Worm (Caenorhabditis elegans) whole organism, young adult: ENCODE measurements around the gene tbc-17.

Experiments
- B0019.2 ChIP-seq: fragments of 200-800 bp; sonication (Bioruptor generic); conservative IDR thresholded peaks from 2 replicates; pipeline ENCODE4 v1.3.6; 2022; ENCODE audit warnings: missing genetic modification reagents, missing genetic modification characterization, missing compliant biosample characterization
- C17E4.6 ChIP-seq: fragments of 200-800 bp; sonication (Bioruptor generic); IDR thresholded peaks from 2 replicates; pipeline ENCODE4 v1.3.6; 2022; ENCODE audit warnings: missing genetic modification reagents, missing genetic modification characterization, missing compliant biosample characterization
- D2030.7 ChIP-seq: fragments of 200-800 bp; sonication (Bioruptor generic); IDR thresholded peaks from 2 replicates; pipeline ENCODE4 v1.3.6; 2022; ENCODE audit warnings: missing genetic modification reagents, missing genetic modification characterization, missing compliant biosample characterization
- F33H1.4 ChIP-seq: fragments of 200-800 bp; sonication (Bioruptor generic); IDR thresholded peaks from 2 replicates; pipeline ENCODE4 v1.3.6; 2022; ENCODE audit warnings: missing genetic modification reagents, missing genetic modification characterization, missing compliant biosample characterization
- F37B4.10 ChIP-seq: fragments of 200-800 bp; sonication (Bioruptor generic); IDR thresholded peaks from 2 replicates; pipeline ENCODE4 v1.3.6; 2022; ENCODE audit warnings: missing genetic modification characterization, missing compliant biosample characterization
- F49E8.2 ChIP-seq: sonication (generic microtip); optimal IDR thresholded peaks from 3 replicates; lab custom pipeline; 2017; ENCODE audit warnings: missing genetic modification characterization, mild to moderate bottlenecking, missing compliant biosample characterization, antibody characterized with exemption, moderate library complexity; ENCODE audit not compliant: insufficient read depth
- K12H6.12 ChIP-seq: fragments of 200-800 bp; sonication (Bioruptor generic); optimal IDR thresholded peaks from 2 replicates; lab custom pipeline; 2018; ENCODE audit warnings: mild to moderate bottlenecking, missing genetic modification characterization, missing compliant biosample characterization
- T26A5.8 ChIP-seq: sonication (generic microtip); optimal IDR thresholded peaks from 2 replicates; lab custom pipeline; 2016; ENCODE audit warnings: missing genetic modification characterization, missing compliant biosample characterization
- Y53F4B.3 ChIP-seq: fragments of 200-800 bp; sonication (Bioruptor generic); IDR thresholded peaks from 2 replicates; pipeline ENCODE4 v1.3.6; 2022; ENCODE audit warnings: missing genetic modification reagents, missing genetic modification characterization, missing compliant biosample characterization
- Y67H2A.10 ChIP-seq: fragments of 200-800 bp; sonication (Bioruptor generic); conservative IDR thresholded peaks from 2 replicates; pipeline ENCODE4 v1.3.6; 2022; ENCODE audit warnings: missing genetic modification reagents, missing genetic modification characterization, missing compliant biosample characterization
- ZK185.1 ChIP-seq: sonication (generic microtip); optimal IDR thresholded peaks from 2 replicates; lab custom pipeline; 2016; ENCODE audit warnings: mild to moderate bottlenecking, missing genetic modification characterization, missing compliant biosample characterization; ENCODE audit not compliant: poor library complexity, severe bottlenecking
- ama-1 ChIP-seq, 3 experiments: fragments of 150-350 bp in 1 of 3; sonication (generic microtip) in 2 of 3; optimal IDR thresholded peaks; 2 replicates each; lab custom pipeline; 2014 to 2018; ENCODE audit warnings: missing biosample characterization in 2 of 3, missing genetic modification characterization in 2 of 3, missing genetic modification reagents in 2 of 3
- aptf-2 ChIP-seq: fragments of 200-800 bp; sonication (Bioruptor generic); conservative IDR thresholded peaks from 2 replicates; pipeline ENCODE4 v1.3.6; 2022; ENCODE audit warnings: missing genetic modification reagents, missing genetic modification characterization, missing compliant biosample characterization
- attf-6 ChIP-seq: fragments of 200-800 bp; sonication (Bioruptor generic); IDR thresholded peaks from 2 replicates; pipeline ENCODE4 v1.3.6; 2022; ENCODE audit warnings: missing genetic modification reagents, missing genetic modification characterization, missing compliant biosample characterization
- bed-1 ChIP-seq: fragments of 200-800 bp; sonication (Bioruptor generic); IDR thresholded peaks from 2 replicates; pipeline ENCODE4 v1.3.6; 2022; ENCODE audit warnings: missing genetic modification reagents, missing genetic modification characterization, missing compliant biosample characterization
- bed-2 ChIP-seq: fragments of 200-800 bp; sonication (Bioruptor generic); IDR thresholded peaks from 2 replicates; pipeline ENCODE4 v1.3.6; 2022; ENCODE audit warnings: missing genetic modification reagents, missing genetic modification characterization, missing compliant biosample characterization
- ceh-100 ChIP-seq: fragments of 200-800 bp; sonication (Bioruptor generic); IDR thresholded peaks from 2 replicates; pipeline ENCODE4 v1.3.6; 2022; ENCODE audit warnings: missing genetic modification reagents, missing genetic modification characterization, missing compliant biosample characterization
- ceh-27 ChIP-seq: fragments of 200-800 bp; sonication (Bioruptor generic); optimal IDR thresholded peaks from 2 replicates; lab custom pipeline; 2018; ENCODE audit warnings: mild to moderate bottlenecking, missing genetic modification characterization, moderate library complexity, missing compliant biosample characterization
- die-1 ChIP-seq: sonication (generic microtip); optimal IDR thresholded peaks from 2 replicates; lab custom pipeline; 2016; ENCODE audit warnings: missing genotype, mild to moderate bottlenecking, missing genetic modification characterization, missing compliant biosample characterization
- dpl-1 ChIP-seq: fragments of 150-350 bp; optimal IDR thresholded peaks from 2 replicates; lab custom pipeline; 2014; ENCODE audit warnings: missing biosample characterization, missing genetic modification reagents, missing genetic modification characterization
- ekl-4 ChIP-seq: fragments of 200-800 bp; sonication (Bioruptor generic); IDR thresholded peaks from 2 replicates; pipeline ENCODE4 v1.3.6; 2022; ENCODE audit warnings: missing genetic modification reagents, missing genetic modification characterization, missing compliant biosample characterization
- hlh-26 ChIP-seq: fragments of 200-800 bp; sonication (Bioruptor generic); conservative IDR thresholded peaks from 2 replicates; pipeline ENCODE4 v1.3.6; 2022; ENCODE audit warnings: missing genetic modification reagents, missing genetic modification characterization, missing compliant biosample characterization
- hmg-20 ChIP-seq: fragments of 200-800 bp; sonication (Bioruptor generic); IDR thresholded peaks from 2 replicates; pipeline ENCODE4 v1.3.6; 2022; ENCODE audit warnings: missing genetic modification reagents, missing genetic modification characterization, missing compliant biosample characterization
- hrde-1 ChIP-seq: sonication (generic microtip); optimal IDR thresholded peaks from 2 replicates; lab custom pipeline; 2016; ENCODE audit warnings: missing genetic modification characterization, mild to moderate bottlenecking, missing compliant biosample characterization, moderate library complexity, missing genotype, missing genetic modification reagents, borderline replicate concordance
- hsf-1 ChIP-seq: fragments of 200-800 bp; sonication (Bioruptor generic); IDR thresholded peaks from 2 replicates; pipeline ENCODE4 v1.3.6; 2022; ENCODE audit warnings: missing genetic modification reagents, missing genetic modification characterization, missing compliant biosample characterization
- lin-54 ChIP-seq: fragments of 200-800 bp; sonication (Bioruptor generic); optimal IDR thresholded peaks from 2 replicates; lab custom pipeline; 2018; ENCODE audit warnings: mild to moderate bottlenecking, missing genetic modification characterization, missing compliant biosample characterization
- lsl-1 ChIP-seq: fragments of 200-800 bp; sonication (Bioruptor generic); optimal IDR thresholded peaks from 2 replicates; lab custom pipeline; 2018; ENCODE audit warnings: mild to moderate bottlenecking, missing genetic modification characterization, moderate library complexity, missing compliant biosample characterization
- madf-3 ChIP-seq: fragments of 200-800 bp; sonication (Bioruptor generic); IDR thresholded peaks from 2 replicates; pipeline ENCODE4 v1.3.6; 2022; ENCODE audit warnings: missing genetic modification reagents, missing genetic modification characterization, missing compliant biosample characterization
- madf-6 ChIP-seq: fragments of 200-800 bp; sonication (Bioruptor generic); IDR thresholded peaks from 2 replicates; pipeline ENCODE4 v1.3.6; 2022; ENCODE audit warnings: missing genetic modification reagents, missing genetic modification characterization, missing compliant biosample characterization
- mcd-1 ChIP-seq: fragments of 200-800 bp; sonication (Bioruptor generic); IDR thresholded peaks from 2 replicates; pipeline ENCODE4 v1.3.6; 2022; ENCODE audit warnings: missing genetic modification reagents, missing genetic modification characterization, missing compliant biosample characterization
- mxl-1 ChIP-seq: sonication (generic microtip); optimal IDR thresholded peaks from 2 replicates; lab custom pipeline; 2016; ENCODE audit warnings: missing genetic modification characterization, missing compliant biosample characterization
- nfya-1 ChIP-seq: sonication (generic microtip); optimal IDR thresholded peaks from 2 replicates; lab custom pipeline; 2017; ENCODE audit warnings: antibody characterized with exemption, missing compliant biosample characterization, missing genetic modification characterization, borderline replicate concordance; ENCODE audit not compliant: insufficient read depth
- nfya-2 ChIP-seq: fragments of 200-800 bp; sonication (Bioruptor generic); IDR thresholded peaks from 2 replicates; pipeline ENCODE4 v1.3.6; 2022; ENCODE audit warnings: missing genetic modification reagents, missing genetic modification characterization, missing compliant biosample characterization
- nhr-179 ChIP-seq: sonication (generic microtip); optimal IDR thresholded peaks from 2 replicates; lab custom pipeline; 2016; ENCODE audit warnings: mild to moderate bottlenecking, missing genetic modification characterization, missing compliant biosample characterization
- pbrm-1 ChIP-seq: fragments of 200-800 bp; sonication (Bioruptor generic); IDR thresholded peaks from 2 replicates; pipeline ENCODE4 v1.3.6; 2022; ENCODE audit warnings: missing genetic modification reagents, missing genetic modification characterization, missing compliant biosample characterization
- rcor-1 ChIP-seq: fragments of 200-800 bp; sonication (Bioruptor generic); IDR thresholded peaks from 2 replicates; pipeline ENCODE4 v1.3.6; 2022; ENCODE audit warnings: missing genetic modification reagents, missing genetic modification characterization, missing compliant biosample characterization
- rec-8 ChIP-seq, 2 experiments: sonication (generic microtip); optimal IDR thresholded peaks; 2 replicates each; lab custom pipeline; 2016; ENCODE audit warnings: mild to moderate bottlenecking in 2 of 2, missing genetic modification characterization in 2 of 2, missing genetic modification reagents in 2 of 2, missing genotype in 2 of 2, missing biosample characterization in 1 of 2, missing compliant biosample characterization in 1 of 2, moderate library complexity in 1 of 2
- snpc-1.3 ChIP-seq: sonication (generic microtip); optimal IDR thresholded peaks from 2 replicates; lab custom pipeline; 2017; ENCODE audit warnings: missing genetic modification characterization, mild to moderate bottlenecking, missing compliant biosample characterization, antibody characterized with exemption, moderate library complexity, missing genotype, missing genetic modification reagents; ENCODE audit not compliant: insufficient read depth
- snpc-3.4 ChIP-seq: sonication (generic microtip); optimal IDR thresholded peaks from 2 replicates; lab custom pipeline; 2017; ENCODE audit warnings: missing genetic modification characterization, mild to moderate bottlenecking, missing compliant biosample characterization, antibody characterized with exemption, moderate library complexity, missing genotype, missing genetic modification reagents
- snpc-4 ChIP-seq, 5 experiments: fragments of 150-350 bp in 1 of 5; sonication (generic microtip) in 4 of 5; optimal IDR thresholded peaks; 2 replicates each; lab custom pipeline; 2014 to 2018; ENCODE audit warnings: missing genetic modification characterization in 5 of 5, missing biosample characterization in 3 of 5, antibody characterized with exemption in 2 of 5, mild to moderate bottlenecking in 2 of 5, missing compliant biosample characterization in 2 of 5, missing genotype in 2 of 5, moderate library complexity in 2 of 5, missing genetic modification reagents in 1 of 5
- tbp1 ChIP-seq: fragments of 200-800 bp; sonication (Bioruptor generic); optimal IDR thresholded peaks from 2 replicates; lab custom pipeline; 2018; ENCODE audit warnings: mild to moderate bottlenecking, missing genetic modification characterization, missing compliant biosample characterization
- tlf-1 ChIP-seq: fragments of 200-800 bp; sonication (Bioruptor generic); optimal IDR thresholded peaks from 2 replicates; lab custom pipeline; 2018; ENCODE audit warnings: mild to moderate bottlenecking, missing genetic modification characterization, missing compliant biosample characterization
- zfh-2 ChIP-seq: fragments of 200-800 bp; sonication (Bioruptor generic); conservative IDR thresholded peaks from 2 replicates; pipeline ENCODE4 v1.3.6; 2022; ENCODE audit warnings: missing genetic modification reagents, missing genetic modification characterization, missing compliant biosample characterization
- ztf-25 ChIP-seq: fragments of 200-800 bp; sonication (Bioruptor generic); IDR thresholded peaks from 2 replicates; pipeline ENCODE4 v1.3.6; 2022; ENCODE audit warnings: missing genetic modification reagents, missing genetic modification characterization, missing compliant biosample characterization
- ztf-26 ChIP-seq: sonication (generic microtip); optimal IDR thresholded peaks from 2 replicates; lab custom pipeline; 2017; ENCODE audit warnings: missing genetic modification characterization, missing compliant biosample characterization

Gene tbc-17

DNA sequence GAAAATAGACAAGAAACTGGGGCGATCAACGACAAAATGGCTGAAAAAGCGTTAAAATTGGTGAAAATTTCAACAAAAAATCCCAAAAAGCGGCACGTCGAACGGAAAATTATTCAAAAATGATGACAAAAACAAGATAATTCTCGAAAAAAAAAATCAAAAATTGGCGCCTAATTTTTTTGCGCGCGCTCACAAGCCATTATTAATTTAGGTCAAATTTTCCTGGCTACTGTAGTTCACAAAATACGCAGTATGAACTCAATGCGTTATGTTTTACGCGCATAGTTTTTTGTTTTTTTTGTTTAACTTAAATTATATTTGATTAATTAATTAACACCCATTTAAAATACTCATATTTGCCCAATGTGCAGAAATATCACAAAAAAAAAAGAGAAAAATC lies 45.1 kb downstream of the tbc-17 start (continued):
- TF ChIP-seq ZK185.1 (tag; lab: Kevin White, UChicago): no peak
- peak; percentile 77 for TF ChIP-seq tlf-1
- peak; percentile 58; the same call in 1 of the 2 replicates for TF ChIP-seq C17E4.6
- peak; percentile 75 for TF ChIP-seq snpc-1.3 (tag; lab: Kevin White, UChicago)
- no peak for TF ChIP-seq nfya-2 (GFP tag; lab: Robert Waterston, UW)
- peak; percentile 85 for TF ChIP-seq B0019.2 (GFP tag; lab: Robert Waterston, UW)
- TF ChIP-seq pbrm-1 (GFP tag; lab: Robert Waterston, UW): no peak
- peak; percentile 58 for TF ChIP-seq tbp1
- TF ChIP-seq hlh-26 (GFP tag; lab: Robert Waterston, UW): no peak
- no peak for TF ChIP-seq T26A5.8 (tag; lab: Kevin White, UChicago)
- peak; percentile 57; the same call in 1 of the 2 replicates for TF ChIP-seq ceh-100 (GFP tag; lab: Robert Waterston, UW)
- TF ChIP-seq ceh-27 (GFP tag; lab: Kevin White, UChicago): no peak
- no peak for TF ChIP-seq nfya-1 (tag; lab: Kevin White, UChicago)
- no peak for TF ChIP-seq F37B4.10 (GFP tag; lab: Robert Waterston, UW)
- TF ChIP-seq snpc-4 (GFP tag; optimal IDR thresholded peaks at IDR 0.05; lab: Kevin White, UChicago): no peak
- peak in 2 of 4 experiments; percentile 22 to 55 for TF ChIP-seq snpc-4 (tag; optimal IDR thresholded peaks at IDR 0.05; lab: Kevin White, UChicago)
- peak; percentile 81 for TF ChIP-seq lin-54 (GFP tag; lab: Kevin White, UChicago)
- TF ChIP-seq ztf-26 (tag; lab: Kevin White, UChicago): no peak
- TF ChIP-seq lsl-1: peak; percentile 95
- no peak for TF ChIP-seq K12H6.12 (tag; lab: Kevin White, UChicago)
- no peak for TF ChIP-seq die-1 (tag; lab: Kevin White, UChicago)
- 0 out of 2 replicates have a peak, but pooled peaks have one; percentile 50 for TF ChIP-seq aptf-2 (GFP tag; lab: Robert Waterston, UW)
- no peak for TF ChIP-seq rec-8 (tag; optimal IDR thresholded peaks at IDR 0.05; lab: Kevin White, UChicago)
- TF ChIP-seq bed-2: no peak
- TF ChIP-seq ekl-4: peak; percentile 61
- TF ChIP-seq bed-1 (GFP tag; lab: Robert Waterston, UW): no peak
- peak; percentile 93 for TF ChIP-seq dpl-1
- TF ChIP-seq ztf-25 (GFP tag; lab: Robert Waterston, UW): no peak
- TF ChIP-seq mcd-1 (GFP tag; lab: Robert Waterston, UW): peak; percentile 58; the same call in 1 of the 2 replicates
- peak; percentile 29; the same call in 1 of the 2 replicates for TF ChIP-seq Y53F4B.3 (GFP tag; lab: Robert Waterston, UW)
- 0 out of 2 replicates have a peak, but pooled peaks have one; percentile 45 for TF ChIP-seq attf-6 (GFP tag; lab: Robert Waterston, UW)
- TF ChIP-seq rcor-1 (GFP tag; lab: Robert Waterston, UW): peak; percentile 78
- no peak for TF ChIP-seq hmg-20 (GFP tag; lab: Robert Waterston, UW)
- TF ChIP-seq madf-3 (GFP tag; lab: Robert Waterston, UW): peak; percentile 83; the same call in 1 of the 2 replicates
- TF ChIP-seq zfh-2 (GFP tag; lab: Robert Waterston, UW): no peak
- TF ChIP-seq ama-1 (optimal IDR thresholded peaks at IDR 0.05; lab: Kevin White, UChicago): no peak
- no peak for TF ChIP-seq ama-1 (GFP tag; optimal IDR thresholded peaks at IDR 0.05; lab: Kevin White, UChicago)
- peak; percentile 98 for TF ChIP-seq madf-6 (GFP tag; lab: Robert Waterston, UW)
- peak; percentile 95 for TF ChIP-seq D2030.7 (GFP tag; lab: Robert Waterston, UW)
- TF ChIP-seq Y67H2A.10 (GFP tag; lab: Robert Waterston, UW): peak; percentile 69
- peak; percentile 97 for TF ChIP-seq hsf-1 (GFP tag; lab: Robert Waterston, UW)
- TF ChIP-seq hrde-1 (tag; lab: Kevin White, UChicago): peak; percentile 37
- TF ChIP-seq nhr-179 (tag; lab: Kevin White, UChicago): no peak
- peak; percentile 93 for TF ChIP-seq snpc-3.4 (tag; lab: Kevin White, UChicago)
- TF ChIP-seq F49E8.2 (tag; lab: Kevin White, UChicago): peak; percentile 76
- TF ChIP-seq F33H1.4 (GFP tag; lab: Robert Waterston, UW): peak; percentile 85
- no peak for TF ChIP-seq mxl-1 (tag; lab: Kevin White, UChicago)
- TF ChIP-seq, all 124 proteins: peak for 42
